Worm (Caenorhabditis elegans): ENCODE measurements around the gene ZK370.4.
A peak's percentile ranks its signal among the peaks of the same experiment; 100 is the strongest.

ZK370.4 gene

ce11 chrIII:8743796-8744404 lies 12.7 kb upstream of the ZK370.4 start, which contains the start of gene ZK370.6:
TSS of gene ZK370.6 (minus strand) at chrIII:8743846.
- TF ChIP-seq hmbx-1 (tag; optimal IDR thresholded peaks at IDR 0.05), result no peak
- no peak for TF ChIP-seq aly-1 (tag; optimal IDR thresholded peaks at IDR 0.05)
- no peak for TF ChIP-seq ceh-36 (tag; optimal IDR thresholded peaks at IDR 0.05)
- no peak for TF ChIP-seq flt-1 (GFP tag; IDR thresholded peaks at IDR 0.05)

ce11 chrIII:8742584-8742983 lies 11.4 kb upstream of the ZK370.4 start:
- TF ChIP-seq hmbx-1 (tag; optimal IDR thresholded peaks at IDR 0.05) (no peak), ama-1 (optimal IDR thresholded peaks at IDR 0.05) (no peak), sea-1 (GFP tag; conservative IDR thresholded peaks at IDR 0.05) (no peak), tbx-11 (GFP tag; IDR thresholded peaks at IDR 0.05) (no peak), flt-1 (GFP tag; IDR thresholded peaks at IDR 0.05) (no peak), tbx-37 (GFP tag; conservative IDR thresholded peaks at IDR 0.05) (no peak), aly-1 (tag; optimal IDR thresholded peaks at IDR 0.05) (no peak), F13C5.2 (tag; optimal IDR thresholded peaks at IDR 0.05) (no peak), tra-4 (tag; optimal IDR thresholded peaks at IDR 0.05) (no peak), ceh-13 (GFP tag; optimal IDR thresholded peaks at IDR 0.05) (no peak), ceh-36 (tag; optimal IDR thresholded peaks at IDR 0.05) (no peak), hnd-1 (tag; optimal IDR thresholded peaks at IDR 0.05) (no peak), pes-1 (GFP tag; IDR thresholded peaks at IDR 0.05) (no peak), B0310.2 (tag; optimal IDR thresholded peaks at IDR 0.05) (no peak), ets-7 (tag; optimal IDR thresholded peaks at IDR 0.05) (no peak)

- TF ChIP-seq scrt-1 (GFP tag; IDR thresholded peaks at IDR 0.05) (no peak), ets-7 (tag; optimal IDR thresholded peaks at IDR 0.05) (no peak), ceh-36 (tag; optimal IDR thresholded peaks at IDR 0.05) (no peak), hmg-4 (GFP tag; optimal IDR thresholded peaks at IDR 0.05) (no peak), sea-1 (GFP tag; conservative IDR thresholded peaks at IDR 0.05) (no peak), F13C5.2 (tag; optimal IDR thresholded peaks at IDR 0.05) (no peak), hnd-1 (tag; optimal IDR thresholded peaks at IDR 0.05) (no peak), flt-1 (GFP tag; IDR thresholded peaks at IDR 0.05) (no peak), ceh-13 (GFP tag; optimal IDR thresholded peaks at IDR 0.05) (no peak), tbx-37 (GFP tag; conservative IDR thresholded peaks at IDR 0.05) (no peak), tra-4 (tag; optimal IDR thresholded peaks at IDR 0.05) (no peak), hmbx-1 (tag; optimal IDR thresholded peaks at IDR 0.05) (no peak), pes-1 (GFP tag; IDR thresholded peaks at IDR 0.05) (no peak), B0310.2 (tag; optimal IDR thresholded peaks at IDR 0.05) (no peak), tbx-11 (GFP tag; IDR thresholded peaks at IDR 0.05) (no peak), aly-1 (tag; optimal IDR thresholded peaks at IDR 0.05) (no peak)
Measured at ce11 chrIII:8741955-8742354, 10.7 kb upstream of the ZK370.4 start.

ce11 chrIII:8741276-8741860 lies 10.2 kb upstream of the ZK370.4 start, which contains the start of gene pdhk-2:
TSS of gene pdhk-2 (minus strand) at chrIII:8741412.
- TF ChIP-seq hmbx-1 (tag; optimal IDR thresholded peaks at IDR 0.05) (no peak), hmg-4 (GFP tag; optimal IDR thresholded peaks at IDR 0.05) (no peak), ets-7 (tag; optimal IDR thresholded peaks at IDR 0.05) (peak; percentile 52), pes-1 (GFP tag; IDR thresholded peaks at IDR 0.05) (peak; percentile 68; the same call in 1 of the 2 replicates), tbx-11 (GFP tag; IDR thresholded peaks at IDR 0.05) (0 out of 2 replicates have a peak, but pooled peaks have one; percentile 54), flt-1 (GFP tag; IDR thresholded peaks at IDR 0.05) (peak; percentile 63), ceh-13 (GFP tag; optimal IDR thresholded peaks at IDR 0.05) (no peak), sea-1 (GFP tag; conservative IDR thresholded peaks at IDR 0.05) (peak; percentile 30; the same call in 1 of the 2 replicates), aly-1 (tag; optimal IDR thresholded peaks at IDR 0.05) (peak; percentile 58), F13C5.2 (tag; optimal IDR thresholded peaks at IDR 0.05) (peak; percentile 93), hnd-1 (tag; optimal IDR thresholded peaks at IDR 0.05) (peak; percentile 11), scrt-1 (GFP tag; IDR thresholded peaks at IDR 0.05) (peak; percentile 70; the same call in 1 of the 2 replicates), tbx-37 (GFP tag; conservative IDR thresholded peaks at IDR 0.05) (peak; percentile 63), ceh-36 (tag; optimal IDR thresholded peaks at IDR 0.05) (no peak)

ce11 chrIII:8739786-8740185 lies 8.6 kb upstream of the ZK370.4 start:
- no peak for TF ChIP-seq tra-4 (tag; optimal IDR thresholded peaks at IDR 0.05)

- TF ChIP-seq tra-4 (tag; optimal IDR thresholded peaks at IDR 0.05), result no peak
- no peak for TF ChIP-seq ceh-13 (GFP tag; optimal IDR thresholded peaks at IDR 0.05)
- no peak for TF ChIP-seq flt-1 (GFP tag; IDR thresholded peaks at IDR 0.05)
- TF ChIP-seq tbx-11 (GFP tag; IDR thresholded peaks at IDR 0.05), result no peak
- no peak for TF ChIP-seq hmg-4 (GFP tag; optimal IDR thresholded peaks at IDR 0.05)
- TF ChIP-seq B0310.2 (tag; optimal IDR thresholded peaks at IDR 0.05), result no peak
- TF ChIP-seq ama-1 (optimal IDR thresholded peaks at IDR 0.05), result no peak
- no peak for TF ChIP-seq F13C5.2 (tag; optimal IDR thresholded peaks at IDR 0.05)
- TF ChIP-seq ceh-36 (tag; optimal IDR thresholded peaks at IDR 0.05), result no peak
- no peak for TF ChIP-seq ets-7 (tag; optimal IDR thresholded peaks at IDR 0.05)
- TF ChIP-seq hnd-1 (tag; optimal IDR thresholded peaks at IDR 0.05), result no peak
- no peak for TF ChIP-seq sea-1 (GFP tag; conservative IDR thresholded peaks at IDR 0.05)
- TF ChIP-seq hmbx-1 (tag; optimal IDR thresholded peaks at IDR 0.05), result no peak
- no peak for TF ChIP-seq pes-1 (GFP tag; IDR thresholded peaks at IDR 0.05)
Measured at ce11 chrIII:8739126-8739525, 7.9 kb upstream of the ZK370.4 start.

ce11 chrIII:8738289-8738688 lies 7.1 kb upstream of the ZK370.4 start:
- TF ChIP-seq tbx-37 (GFP tag; conservative IDR thresholded peaks at IDR 0.05) (no peak), ets-7 (tag; optimal IDR thresholded peaks at IDR 0.05) (no peak), scrt-1 (GFP tag; IDR thresholded peaks at IDR 0.05) (no peak), hmbx-1 (tag; optimal IDR thresholded peaks at IDR 0.05) (no peak), aly-1 (tag; optimal IDR thresholded peaks at IDR 0.05) (no peak), flt-1 (GFP tag; IDR thresholded peaks at IDR 0.05) (no peak), tbx-11 (GFP tag; IDR thresholded peaks at IDR 0.05) (no peak), ceh-13 (GFP tag; optimal IDR thresholded peaks at IDR 0.05) (no peak), sea-1 (GFP tag; conservative IDR thresholded peaks at IDR 0.05) (no peak), hmg-4 (GFP tag; optimal IDR thresholded peaks at IDR 0.05) (no peak), F13C5.2 (tag; optimal IDR thresholded peaks at IDR 0.05) (no peak), B0310.2 (tag; optimal IDR thresholded peaks at IDR 0.05) (no peak), pes-1 (GFP tag; IDR thresholded peaks at IDR 0.05) (no peak), tra-4 (tag; optimal IDR thresholded peaks at IDR 0.05) (no peak), ama-1 (optimal IDR thresholded peaks at IDR 0.05) (no peak), hnd-1 (tag; optimal IDR thresholded peaks at IDR 0.05) (no peak), ceh-36 (tag; optimal IDR thresholded peaks at IDR 0.05) (no peak)
